Worm (Caenorhabditis elegans) whole organism, L4 larva: Measurements from ENCODE around the gene comt-1.

Source experiments
- D1046.2 ChIP-seq: fragments of 200-800 bp; sonication (Bioruptor generic); IDR thresholded peaks from 2 replicates; pipeline ENCODE4 v1.3.6; 2022; ENCODE audit warnings: missing genetic modification characterization, missing compliant biosample characterization
- F44E2.7 ChIP-seq: fragments of 200-800 bp; sonication (Bioruptor generic); IDR thresholded peaks from 2 replicates; pipeline ENCODE4 v2.1.2; 2022; ENCODE audit warnings: missing genetic modification characterization, missing compliant biosample characterization
- F49E8.2 ChIP-seq: sonication (generic microtip); optimal IDR thresholded peaks from 2 replicates; lab custom pipeline; 2016; ENCODE audit warnings: missing compliant biosample characterization, mild to moderate bottlenecking, missing genetic modification characterization, borderline replicate concordance
- Y105C5A.15 ChIP-seq: fragments of 200-800 bp; sonication (Bioruptor generic); IDR thresholded peaks from 2 replicates; pipeline ENCODE4 v1.3.6; 2022; ENCODE audit warnings: missing genetic modification characterization, missing compliant biosample characterization
- Y48G9A.11 ChIP-seq: fragments of 200-800 bp; sonication (Bioruptor generic); IDR thresholded peaks from 2 replicates; pipeline ENCODE4 v1.3.6; 2022; ENCODE audit warnings: missing genetic modification reagents, missing genetic modification characterization, missing compliant biosample characterization
- Y5F2A.4 ChIP-seq: fragments of 200-800 bp; sonication (Bioruptor generic); optimal IDR thresholded peaks from 2 replicates; lab custom pipeline; 2018; ENCODE audit warnings: mild to moderate bottlenecking, missing genetic modification characterization, missing compliant biosample characterization
- aha-1 ChIP-seq: fragments of 150-350 bp; peaks from one replicate; lab custom pipeline; 2014; ENCODE audit warnings: missing biosample characterization, missing genetic modification characterization
- aly-2 ChIP-seq: sonication (generic microtip); optimal IDR thresholded peaks from 2 replicates; lab custom pipeline; 2018; ENCODE audit warnings: missing biosample characterization, missing genetic modification characterization
- ceh-32 ChIP-seq: sonication (generic microtip); optimal IDR thresholded peaks from 2 replicates; lab custom pipeline; 2016; ENCODE audit warnings: mild to moderate bottlenecking, missing genetic modification characterization, missing compliant biosample characterization; ENCODE audit not compliant: poor library complexity
- daf-8 ChIP-seq: fragments of 200-800 bp; sonication (Bioruptor generic); IDR thresholded peaks from 2 replicates; pipeline ENCODE4 v1.3.6; 2022; ENCODE audit warnings: missing genetic modification characterization, missing compliant biosample characterization
- egl-27 ChIP-seq: sonication (generic microtip); optimal IDR thresholded peaks from 3 replicates; lab custom pipeline; 2017; ENCODE audit warnings: missing biosample characterization, missing genetic modification reagents, missing genetic modification characterization
- hlh-11 ChIP-seq: fragments of 200-800 bp; sonication (Bioruptor generic); optimal IDR thresholded peaks from 2 replicates; lab custom pipeline; 2018; ENCODE audit warnings: mild to moderate bottlenecking, missing genetic modification characterization, missing compliant biosample characterization
- hlh-30 ChIP-seq: sonication (generic microtip); optimal IDR thresholded peaks from 2 replicates; lab custom pipeline; 2017; ENCODE audit warnings: antibody characterized with exemption, mild to moderate bottlenecking, missing genetic modification characterization, missing compliant biosample characterization; ENCODE audit not compliant: insufficient read depth
- lim-7 ChIP-seq: fragments of 200-800 bp; sonication (Bioruptor generic); IDR thresholded peaks from 2 replicates; pipeline ENCODE4 v1.3.6; 2022; ENCODE audit warnings: missing genetic modification characterization, missing compliant biosample characterization
- lin-13 ChIP-seq: fragments of 150-350 bp; optimal IDR thresholded peaks from 2 replicates; lab custom pipeline; 2014; ENCODE audit warnings: missing biosample characterization, missing genetic modification reagents, missing genetic modification characterization
- lin-39 ChIP-seq: fragments of 150-350 bp; optimal IDR thresholded peaks from 2 replicates; lab custom pipeline; 2014; ENCODE audit warnings: missing biosample characterization, missing genetic modification reagents, missing genetic modification characterization
- lsy-2 ChIP-seq, 2 experiments: fragments of 150-350 bp in 1 of 2; sonication (generic microtip) in 1 of 2; optimal IDR thresholded peaks; 2 replicates each; lab custom pipeline; 2014 to 2017; ENCODE audit warnings: missing biosample characterization in 2 of 2, missing genetic modification characterization in 2 of 2
- madf-5 ChIP-seq, 2 experiments: fragments of 200-800 bp; sonication (Bioruptor generic); IDR thresholded peaks; 2 replicates each; pipeline ENCODE4 v1.3.6; 2022; ENCODE audit warnings: missing compliant biosample characterization in 2 of 2, missing genetic modification characterization in 2 of 2
- mdl-1 ChIP-seq, 2 experiments: fragments of 150-350 bp in 1 of 2; sonication (generic microtip) in 1 of 2; optimal IDR thresholded peaks; 2 replicates each; lab custom pipeline; 2014 to 2017; ENCODE audit warnings: missing biosample characterization in 2 of 2, missing genetic modification characterization in 2 of 2
- mep-1 ChIP-seq: fragments of 150-350 bp; sonication (generic microtip); optimal IDR thresholded peaks from 3 replicates; lab custom pipeline; 2014; ENCODE audit warnings: missing biosample characterization, missing genetic modification characterization
- mes-2 ChIP-seq: sonication (generic microtip); optimal IDR thresholded peaks from 2 replicates; lab custom pipeline; 2016; ENCODE audit warnings: missing genotype, mild to moderate bottlenecking, missing genetic modification characterization, missing compliant biosample characterization; ENCODE audit not compliant: poor library complexity, severe bottlenecking
- mxl-2 ChIP-seq: fragments of 200-800 bp; sonication (Bioruptor generic); conservative IDR thresholded peaks from 2 replicates; pipeline ENCODE4 v1.3.6; 2022; ENCODE audit warnings: missing genetic modification reagents, missing genetic modification characterization, missing compliant biosample characterization
- nhr-237 ChIP-seq: sonication (generic microtip); optimal IDR thresholded peaks from 2 replicates; lab custom pipeline; 2017; ENCODE audit warnings: missing biosample characterization, missing genetic modification characterization
- nhr-25 ChIP-seq: sonication (generic microtip); optimal IDR thresholded peaks from 2 replicates; lab custom pipeline; 2017; ENCODE audit warnings: missing genetic modification characterization, mild to moderate bottlenecking, missing compliant biosample characterization, antibody characterized with exemption, moderate library complexity, borderline replicate concordance; ENCODE audit not compliant: insufficient read depth
- nhr-28 ChIP-seq: fragments of 150-350 bp; optimal IDR thresholded peaks from 2 replicates; lab custom pipeline; 2014; ENCODE audit warnings: missing biosample characterization, missing genetic modification characterization
- nhr-76 ChIP-seq: fragments of 150-350 bp; optimal IDR thresholded peaks from 2 replicates; lab custom pipeline; 2014; ENCODE audit warnings: missing biosample characterization, missing genetic modification characterization
- saeg-2 ChIP-seq: fragments of 200-800 bp; sonication (Bioruptor generic); IDR thresholded peaks from 2 replicates; pipeline ENCODE4 v1.3.6; 2022; ENCODE audit warnings: missing genetic modification reagents, missing genetic modification characterization, missing compliant biosample characterization
- tag-97 ChIP-seq: fragments of 200-800 bp; sonication (Bioruptor generic); IDR thresholded peaks from 2 replicates; pipeline ENCODE4 v1.3.6; 2022; ENCODE audit warnings: missing genetic modification characterization, missing compliant biosample characterization
- unc-39 ChIP-seq: sonication (generic microtip); optimal IDR thresholded peaks from 2 replicates; lab custom pipeline; 2017; ENCODE audit warnings: missing biosample characterization, missing genetic modification characterization
- unc-62 ChIP-seq, 3 experiments: fragments of 150-350 bp in 1 of 3; sonication (generic microtip); optimal IDR thresholded peaks in 2 of 3; peaks in 1 of 3; 1 replicate in 1 of 3; 2 replicates in 2 of 3; lab custom pipeline; 2014 to 2017; ENCODE audit warnings: missing biosample characterization in 3 of 3, missing genetic modification characterization in 3 of 3, missing genetic modification reagents in 3 of 3, missing genotype in 1 of 3

Gene comt-1

DNA sequence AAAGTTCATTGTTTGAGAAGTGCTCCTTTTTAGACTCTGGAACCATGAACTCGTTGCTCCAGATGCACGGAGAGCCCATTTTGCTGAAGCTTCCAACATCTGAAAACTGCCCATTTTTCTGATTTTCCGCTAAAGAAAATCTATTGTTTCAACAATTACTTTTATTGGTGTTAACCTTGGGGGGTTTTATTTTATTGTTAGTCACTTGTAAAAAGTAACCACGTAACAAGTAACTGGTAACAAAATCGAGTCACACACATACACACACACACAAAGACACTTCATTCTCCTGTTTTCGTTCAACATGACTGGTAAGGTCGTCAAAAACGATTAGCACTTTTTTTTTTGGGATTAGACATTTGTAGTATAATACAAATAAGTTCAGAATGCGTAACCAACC, 15.2 kb upstream of the comt-1 start:
- TF ChIP-seq Y105C5A.15 = no peak
- no peak for TF ChIP-seq egl-27
- TF ChIP-seq unc-39 (tag; lab: Kevin White, UChicago) = no peak
- TF ChIP-seq Y48G9A.11 (GFP tag; lab: Robert Waterston, UW) = no peak
- peak; percentile 35 for TF ChIP-seq nhr-25 (tag; lab: Kevin White, UChicago)
- no peak for TF ChIP-seq hlh-30 (tag; lab: Kevin White, UChicago)
- TF ChIP-seq unc-62 (GFP tag; optimal IDR thresholded peaks at IDR 0.05 in 1 of 2; lab: Kevin White, UChicago) = peak in 1 of 2 experiments; percentile 54
- no peak for TF ChIP-seq unc-62 (tag; optimal IDR thresholded peaks at IDR 0.05; lab: Kevin White, UChicago)
- no peak for TF ChIP-seq daf-8

DNA sequence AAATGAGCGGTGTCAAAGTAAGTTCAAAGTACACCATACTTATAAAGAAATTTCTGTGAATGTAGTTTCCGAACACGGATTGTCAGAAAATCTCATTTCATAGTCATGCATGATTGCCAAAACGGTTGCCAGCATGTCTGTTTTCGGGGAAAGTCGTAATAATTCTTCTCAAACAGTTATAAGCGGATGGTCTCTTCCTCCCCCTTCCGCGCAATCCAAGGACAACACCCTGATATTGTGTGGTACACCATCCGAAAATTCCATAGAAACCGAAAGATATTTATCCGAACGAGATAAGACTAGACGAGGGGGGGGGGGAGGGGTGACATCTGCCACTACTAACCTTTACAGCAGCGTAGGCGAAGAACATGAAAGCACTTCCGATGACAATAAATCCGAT, 12.3 kb upstream of the comt-1 start:
- TF ChIP-seq Y5F2A.4 (GFP tag; lab: Kevin White, UChicago) (no peak), mep-1 (tag; lab: Kevin White, UChicago) (no peak), mxl-2 (GFP tag; lab: Robert Waterston, UW) (no peak), lin-13 (GFP tag; lab: Kevin White, UChicago) (no peak), tag-97 (GFP tag; lab: Robert Waterston, UW) (no peak), nhr-76 (tag; lab: Kevin White, UChicago) (no peak), aly-2 (tag; lab: Kevin White, UChicago) (no peak), unc-62 (GFP tag; optimal IDR thresholded peaks at IDR 0.05 in 1 of 2; lab: Kevin White, UChicago) (no peak), unc-62 (tag; optimal IDR thresholded peaks at IDR 0.05; lab: Kevin White, UChicago) (no peak), lim-7 (GFP tag; lab: Robert Waterston, UW) (no peak)

DNA sequence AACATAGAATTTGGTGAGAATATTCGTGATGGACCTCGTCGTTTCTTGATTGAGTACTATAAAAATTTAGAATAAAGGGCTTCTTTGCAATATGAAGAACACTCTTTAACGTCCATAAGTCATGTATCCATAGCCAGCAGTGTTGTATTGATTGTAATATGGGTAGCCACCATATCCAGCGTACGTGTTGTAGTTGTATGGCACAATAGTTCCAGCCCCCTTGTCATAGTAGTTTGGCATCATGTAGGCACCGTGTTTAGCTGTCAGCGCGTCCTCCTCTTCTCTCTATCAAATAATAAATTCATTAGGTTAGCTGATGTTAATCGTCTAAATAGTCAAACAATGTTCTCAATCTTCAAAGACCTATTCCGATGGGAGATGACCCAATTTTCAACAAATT, 11.0 kb upstream of the comt-1 start:
- peak in 1 of 2 experiments; percentile 91 for TF ChIP-seq unc-62 (GFP tag; optimal IDR thresholded peaks at IDR 0.05 in 1 of 2; lab: Kevin White, UChicago)
- no peak for TF ChIP-seq unc-62 (tag; optimal IDR thresholded peaks at IDR 0.05; lab: Kevin White, UChicago)
- no peak for TF ChIP-seq mes-2 (tag; lab: Kevin White, UChicago)

DNA sequence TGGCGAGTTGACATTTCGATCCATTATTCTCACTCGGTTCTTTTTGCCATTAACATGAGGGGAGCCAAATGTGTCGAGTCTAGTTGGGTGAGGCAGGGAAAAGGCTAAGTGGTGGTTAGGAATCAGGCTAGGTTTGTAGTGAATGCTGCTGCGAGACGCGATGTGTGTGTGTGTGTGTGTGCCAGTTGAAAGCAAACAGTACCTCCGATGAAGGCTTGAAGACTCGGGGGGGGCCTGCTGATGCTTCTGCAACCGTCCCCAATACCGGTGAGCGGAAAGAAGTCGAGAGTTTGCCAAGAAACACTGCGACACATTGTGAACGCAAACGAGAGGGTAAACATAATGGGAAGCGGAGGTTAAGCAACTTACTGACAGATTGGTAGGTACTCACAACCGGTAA, 8.8 kb upstream of the comt-1 start, which contains the start of gene F53B3.3:
Gene F53B3.3 (minus strand): TSS at position 101 of the 400 bp plus-strand sequence.
- peak; percentile 34 for TF ChIP-seq aha-1 (tag; lab: Kevin White, UChicago)
- TF ChIP-seq D1046.2 (GFP tag; lab: Robert Waterston, UW) = no peak
- no peak for TF ChIP-seq madf-5 (GFP tag; IDR thresholded peaks at IDR 0.05; lab: Robert Waterston, UW)
- TF ChIP-seq, all 104 proteins: peak for 1

DNA sequence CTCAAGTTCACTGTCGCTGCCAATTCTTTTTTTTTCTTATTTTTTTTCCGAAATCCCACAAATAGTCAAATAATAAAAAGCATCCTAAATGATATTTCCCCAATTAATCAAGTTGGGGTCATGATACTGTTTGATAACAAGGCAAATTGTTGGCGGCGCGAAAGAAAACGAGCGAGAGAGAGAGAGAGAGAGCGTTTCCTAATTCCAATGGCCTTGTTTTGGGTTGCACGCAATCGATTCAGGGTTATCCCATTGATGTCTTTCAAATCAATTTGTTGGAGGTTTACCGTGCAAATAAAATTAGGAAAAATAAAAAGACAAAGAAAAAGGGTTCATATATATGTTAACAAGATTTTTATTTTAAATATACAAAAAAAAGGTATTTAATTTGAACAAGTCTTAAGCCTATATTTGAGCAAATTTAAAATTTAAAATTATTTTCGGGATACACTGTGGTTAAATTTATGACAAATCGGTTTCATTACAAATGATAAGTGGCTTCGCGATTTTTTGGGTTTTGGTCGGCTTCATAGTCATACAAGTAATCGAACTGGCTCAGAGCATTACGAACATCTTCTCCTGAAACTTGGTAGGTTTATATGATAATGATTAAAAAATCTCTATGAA, 3.4 kb upstream of the comt-1 start:
- TF ChIP-seq lin-39 (tag; lab: Kevin White, UChicago) = no peak
- TF ChIP-seq lsy-2 (tag; optimal IDR thresholded peaks at IDR 0.05; lab: Kevin White, UChicago) = peak in 1 of 2 experiments; percentile 2
- peak; percentile 52 for TF ChIP-seq aha-1 (tag; lab: Kevin White, UChicago)
- TF ChIP-seq nhr-237 (tag; lab: Kevin White, UChicago) = no peak
- TF ChIP-seq saeg-2 (GFP tag; lab: Robert Waterston, UW) = 0 out of 2 replicates have a peak, but pooled peaks have one; percentile 48
- no peak for TF ChIP-seq ceh-32 (tag; lab: Kevin White, UChicago)

DNA sequence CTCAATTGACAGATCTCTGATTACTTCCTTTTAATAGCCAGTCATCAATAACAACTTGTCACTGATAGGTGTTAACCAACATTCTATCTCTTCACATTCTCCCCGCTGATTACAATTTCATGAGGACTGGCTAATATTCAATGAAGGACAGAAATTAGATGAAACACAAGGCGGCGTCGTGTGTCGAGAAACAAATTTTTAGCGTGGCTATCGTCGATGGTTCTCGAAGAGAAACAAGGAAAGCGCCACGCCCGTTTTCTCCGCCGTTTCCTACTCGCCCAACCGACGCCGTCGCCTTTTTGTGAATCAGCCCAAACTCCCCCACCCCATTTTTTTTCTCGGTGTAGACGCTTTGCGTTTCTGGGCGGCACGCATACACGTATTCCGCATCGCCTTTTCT, 1.7 kb upstream of the comt-1 start, which contains the start of gene F53B3.6:
Gene F53B3.6 (plus strand): TSS at position 284 of the 400 bp plus-strand sequence.
- TF ChIP-seq hlh-11 (tag; lab: Kevin White, UChicago) (peak; percentile 60), F49E8.2 (tag; lab: Kevin White, UChicago) (no peak), F44E2.7 (GFP tag; lab: Robert Waterston, UW) (no peak), unc-62 (GFP tag; optimal IDR thresholded peaks at IDR 0.05 in 1 of 2; lab: Kevin White, UChicago) (peak in 1 of 2 experiments; percentile 56), unc-62 (tag; optimal IDR thresholded peaks at IDR 0.05; lab: Kevin White, UChicago) (no peak), mdl-1 (tag; optimal IDR thresholded peaks at IDR 0.05; lab: Kevin White, UChicago) (peak in 1 of 2 experiments; percentile 11), nhr-28 (tag; lab: Kevin White, UChicago) (peak; percentile 22)
